Worm (Caenorhabditis elegans): Measurements from ENCODE around the gene Y43E12A.2.

The Y43E12A.2 gene

DNA sequence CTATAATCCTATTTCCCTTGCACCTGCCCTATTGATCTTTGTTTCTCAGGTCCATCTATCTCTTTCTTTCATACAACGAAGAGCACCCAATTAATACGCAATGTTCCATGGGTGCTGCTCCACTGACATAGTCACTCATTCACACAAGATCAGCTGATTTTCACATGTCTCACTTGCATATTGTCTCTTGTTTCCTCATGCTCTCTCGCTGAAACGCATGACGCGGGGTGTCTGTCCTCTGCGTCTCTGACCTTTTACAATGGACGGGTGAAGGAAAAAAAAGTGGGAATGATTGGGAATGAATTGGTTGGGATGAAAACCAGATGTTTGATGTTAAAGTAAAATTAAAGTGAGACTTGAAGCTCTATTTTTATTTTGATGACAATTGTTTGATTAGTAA lies 46.5 kb upstream of the Y43E12A.2 start (continued):
- peak; percentile 75 for TF ChIP-seq aha-1 (tag)
- peak; percentile 52 to 88 for TF ChIP-seq mdl-1 (tag; optimal IDR thresholded peaks at IDR 0.05)
- no peak for TF ChIP-seq nhr-25 (tag; optimal IDR thresholded peaks at IDR 0.05; ENCODE audit: borderline replicate concordance, insufficient read depth)
- peak; percentile 80 for TF ChIP-seq mxl-3 (GFP tag; optimal IDR thresholded peaks at IDR 0.05)
- peak; percentile 73; the same call in 1 of the 2 replicates for TF ChIP-seq egl-43 (GFP tag; IDR thresholded peaks at IDR 0.05)
- TF ChIP-seq hmg-1.1 (GFP tag; IDR thresholded peaks at IDR 0.05): peak; percentile 78
- no peak for TF ChIP-seq zip-2 (tag; optimal IDR thresholded peaks at IDR 0.05)
- TF ChIP-seq arid-1 (GFP tag; conservative IDR thresholded peaks at IDR 0.05): 0 out of 2 replicates have a peak, but pooled peaks have one; percentile 34
- no peak for TF ChIP-seq dmd-8 (GFP tag; IDR thresholded peaks at IDR 0.05)
- TF ChIP-seq daf-16 (GFP tag; optimal IDR thresholded peaks at IDR 0.05): peak in 1 of 2 experiments; percentile 50
- peak; percentile 67 for TF ChIP-seq daf-16 (tag; optimal IDR thresholded peaks at IDR 0.05)
- TF ChIP-seq jun-1 (tag; optimal IDR thresholded peaks at IDR 0.05): no peak
- peak in 1 of 2 experiments; percentile 98 for TF ChIP-seq unc-62 (GFP tag; optimal IDR thresholded peaks at IDR 0.05 in 1 of 2)
- no peak for TF ChIP-seq unc-62 (tag; optimal IDR thresholded peaks at IDR 0.05)
- TF ChIP-seq php-3 (GFP tag; IDR thresholded peaks at IDR 0.05): peak; percentile 44; the same call in 1 of the 2 replicates
- peak; percentile 78 for TF ChIP-seq T20F7.1 (GFP tag; optimal IDR thresholded peaks at IDR 0.05)
- TF ChIP-seq ceh-32 (tag; optimal IDR thresholded peaks at IDR 0.05; ENCODE audit: poor library complexity): no peak
- 0 out of 2 replicates have a peak, but pooled peaks have one; percentile 54 for TF ChIP-seq lin-1 (GFP tag; IDR thresholded peaks at IDR 0.05)
- TF ChIP-seq nhr-28 (tag; optimal IDR thresholded peaks at IDR 0.05): peak; percentile 55
- TF ChIP-seq ceh-20 (GFP tag; IDR thresholded peaks at IDR 0.05): peak; percentile 91
- peak; percentile 90 for TF ChIP-seq mep-1 (tag; optimal IDR thresholded peaks at IDR 0.05)
- TF ChIP-seq set-16 (GFP tag; IDR thresholded peaks at IDR 0.05): peak; percentile 49
- TF ChIP-seq daf-8 (GFP tag; IDR thresholded peaks at IDR 0.05): no peak
- peak; percentile 99 for TF ChIP-seq hlh-11 (tag; optimal IDR thresholded peaks at IDR 0.05)
- peak; percentile 59 for TF ChIP-seq dpl-1 (GFP tag; optimal IDR thresholded peaks at IDR 0.05)
- TF ChIP-seq spr-3 (GFP tag; optimal IDR thresholded peaks at IDR 0.05): no peak
- TF ChIP-seq Y5F2A.4 (GFP tag; optimal IDR thresholded peaks at IDR 0.05): no peak
- peak; percentile 88 for TF ChIP-seq dmd-6 (GFP tag; IDR thresholded peaks at IDR 0.05)
- TF ChIP-seq ama-1 (optimal IDR thresholded peaks at IDR 0.05): peak; percentile 77
- peak; percentile 59 for TF ChIP-seq ceh-28 (tag; optimal IDR thresholded peaks at IDR 0.05)
- TF ChIP-seq skn-1 (tag; optimal IDR thresholded peaks at IDR 0.05): peak; percentile 9
- no peak for TF ChIP-seq cey-2 (tag; optimal IDR thresholded peaks at IDR 0.05; ENCODE audit: borderline replicate concordance, insufficient read depth)
- peak; percentile 80 for TF ChIP-seq ctbp-1 (GFP tag; IDR thresholded peaks at IDR 0.05)
- TF ChIP-seq dve-1 (tag; optimal IDR thresholded peaks at IDR 0.05; ENCODE audit: insufficient read depth): peak; percentile 79
- peak; percentile 33; the same call in 1 of the 2 replicates for TF ChIP-seq snpc-1.2 (GFP tag; IDR thresholded peaks at IDR 0.05)
- TF ChIP-seq tra-1 (GFP tag; IDR thresholded peaks at IDR 0.05): peak; percentile 84
- TF ChIP-seq nhr-48 (tag; optimal IDR thresholded peaks at IDR 0.05): peak; percentile 81
- TF ChIP-seq lin-13 (GFP tag; optimal IDR thresholded peaks at IDR 0.05): peak; percentile 58
- peak; percentile 93 for TF ChIP-seq nhr-11 (tag; optimal IDR thresholded peaks at IDR 0.05)
- TF ChIP-seq nhr-41 (GFP tag; IDR thresholded peaks at IDR 0.05): 0 out of 2 replicates have a peak, but pooled peaks have one; percentile 29
- TF ChIP-seq tag-97 (GFP tag; IDR thresholded peaks at IDR 0.05): no peak
- TF ChIP-seq lsy-2 (tag; optimal IDR thresholded peaks at IDR 0.05): peak; percentile 85 to 90
- peak; percentile 67 for TF ChIP-seq nhr-6 (tag; optimal IDR thresholded peaks at IDR 0.05)
- TF ChIP-seq lim-7 (GFP tag; IDR thresholded peaks at IDR 0.05): no peak
- no peak for TF ChIP-seq dmd-9 (GFP tag; IDR thresholded peaks at IDR 0.05)
- peak; percentile 100 for TF ChIP-seq hlh-30 (tag; optimal IDR thresholded peaks at IDR 0.05; ENCODE audit: insufficient read depth)
- TF ChIP-seq mxl-2 (GFP tag; conservative IDR thresholded peaks at IDR 0.05): peak; percentile 91
- peak; percentile 4 for TF ChIP-seq gei-8 (GFP tag; optimal IDR thresholded peaks at IDR 0.05)
- no peak for TF ChIP-seq aly-2 (tag; optimal IDR thresholded peaks at IDR 0.05)

Data from whole organism, L4 larva.